Fruit fly (Drosophila melanogaster) whole organism, embryonic: ENCODE data around the gene CG34278.

Experiments used
- Bgb ChIP-seq: fragments of 200-800 bp; sonication (Bioruptor generic); IDR thresholded peaks from 2 replicates; pipeline ENCODE4 v1.3.6; 2022; ENCODE audit warnings: missing biosample characterization, missing genetic modification characterization; ENCODE audit not compliant: partially characterized antibody
- BtbVII ChIP-seq: fragments of 200-800 bp; sonication (Bioruptor generic); optimal IDR thresholded peaks from 3 replicates; lab custom pipeline; 2017; ENCODE audit warnings: missing biosample characterization, mild to moderate bottlenecking, missing genetic modification characterization
- CG10274 ChIP-seq: fragments of 200-800 bp; sonication (Bioruptor generic); optimal IDR thresholded peaks from 3 replicates; lab custom pipeline; 2017; ENCODE audit warnings: missing biosample characterization, mild to moderate bottlenecking, missing genetic modification characterization
- CG13287 ChIP-seq: fragments of 200-800 bp; sonication (Bioruptor generic); IDR thresholded peaks from 2 replicates; pipeline ENCODE4 v1.3.6; 2022; ENCODE audit warnings: missing biosample characterization, missing genetic modification characterization; ENCODE audit not compliant: partially characterized antibody
- CG13296 ChIP-seq: fragments of 200-800 bp; sonication (Bioruptor generic); optimal IDR thresholded peaks from 3 replicates; lab custom pipeline; 2018; ENCODE audit warnings: missing biosample characterization, mild to moderate bottlenecking, missing genetic modification characterization
- CG13775 ChIP-seq: fragments of 200-800 bp; sonication (Bioruptor generic); optimal IDR thresholded peaks from 3 replicates; lab custom pipeline; 2017; ENCODE audit warnings: missing biosample characterization, mild to moderate bottlenecking, missing genetic modification characterization
- CG14860 ChIP-seq: fragments of 200-800 bp; sonication (Bioruptor generic); IDR thresholded peaks from 3 replicates; pipeline ENCODE4 v1.3.6; 2022; ENCODE audit warnings: missing biosample characterization, missing genetic modification characterization; ENCODE audit not compliant: partially characterized antibody
- CG15011 ChIP-seq: fragments of 200-800 bp; sonication (Bioruptor generic); optimal IDR thresholded peaks from 3 replicates; lab custom pipeline; 2018; ENCODE audit warnings: missing biosample characterization, mild to moderate bottlenecking, missing genetic modification characterization
- CG15479 ChIP-seq: fragments of 200-800 bp; sonication (Bioruptor generic); optimal IDR thresholded peaks from 3 replicates; lab custom pipeline; 2019; ENCODE audit warnings: missing biosample characterization, mild to moderate bottlenecking, missing genetic modification characterization, moderate library complexity
- CG16863 ChIP-seq: fragments of 200-800 bp; sonication (Bioruptor generic); optimal IDR thresholded peaks from 3 replicates; lab custom pipeline; 2016; ENCODE audit warnings: missing biosample characterization, missing genetic modification characterization
- CG17359 ChIP-seq: fragments of 200-800 bp; sonication (Bioruptor generic); optimal IDR thresholded peaks from 3 replicates; lab custom pipeline; 2018; ENCODE audit warnings: missing biosample characterization, mild to moderate bottlenecking, missing genetic modification characterization, moderate library complexity
- CG18599 ChIP-seq: fragments of 200-800 bp; sonication (Bioruptor generic); optimal IDR thresholded peaks from 3 replicates; lab custom pipeline; 2017; ENCODE audit warnings: missing biosample characterization, missing genetic modification characterization, mild to moderate bottlenecking, moderate library complexity, missing genetic modification reagents
- CG31224 ChIP-seq: fragments of 200-800 bp; sonication (Bioruptor generic); IDR thresholded peaks from 2 replicates; pipeline ENCODE4 v1.3.6; 2022; ENCODE audit warnings: missing biosample characterization, missing genetic modification characterization
- CG31388 ChIP-seq: fragments of 200-800 bp; sonication (Bioruptor generic); optimal IDR thresholded peaks from 2 replicates; lab custom pipeline; 2016; ENCODE audit warnings: missing biosample characterization, missing genetic modification characterization
- CG5180 ChIP-seq: fragments of 200-800 bp; sonication (Bioruptor generic); optimal IDR thresholded peaks from 3 replicates; lab custom pipeline; 2017; ENCODE audit warnings: missing biosample characterization, missing genetic modification characterization, mild to moderate bottlenecking, moderate library complexity, missing genetic modification reagents
- CG6765 ChIP-seq: fragments of 200-800 bp; sonication (Bioruptor generic); optimal IDR thresholded peaks from 3 replicates; lab custom pipeline; 2017; ENCODE audit warnings: missing biosample characterization, mild to moderate bottlenecking, missing genetic modification characterization
- CG7372 ChIP-seq: fragments of 200-800 bp; sonication (Bioruptor generic); IDR thresholded peaks from 2 replicates; pipeline ENCODE4 v1.3.6; 2022; ENCODE audit warnings: missing biosample characterization, missing genetic modification characterization
- CG7928 ChIP-seq: fragments of 200-800 bp; sonication (Bioruptor generic); optimal IDR thresholded peaks from 2 replicates; lab custom pipeline; 2017; ENCODE audit warnings: missing biosample characterization, mild to moderate bottlenecking, missing genetic modification characterization
- CG8281 ChIP-seq: fragments of 200-800 bp; sonication (Bioruptor generic); optimal IDR thresholded peaks from 2 replicates; lab custom pipeline; 2018; ENCODE audit warnings: missing biosample characterization, mild to moderate bottlenecking, missing genetic modification characterization, moderate library complexity
- Eip74EF ChIP-seq, 2 experiments: fragments of 200-800 bp in 1 of 2; fragments of >200 bp in 1 of 2; sonication (Bioruptor generic) in 1 of 2; optimal IDR thresholded peaks; 2 replicates each; lab custom pipeline; 2017 to 2019; ENCODE audit warnings: missing biosample characterization in 2 of 2, missing genetic modification characterization in 2 of 2, mild to moderate bottlenecking in 1 of 2, moderate library complexity in 1 of 2
- Jarid2 ChIP-seq: fragments of 200-800 bp; sonication (Bioruptor generic); optimal IDR thresholded peaks from 3 replicates; lab custom pipeline; 2017; ENCODE audit warnings: mild to moderate bottlenecking, missing biosample characterization, missing genetic modification reagents, missing genetic modification characterization
- Lim3 ChIP-seq: fragments of 200-800 bp; sonication (Bioruptor generic); IDR thresholded peaks from 2 replicates; pipeline ENCODE4 v1.3.6; 2022; ENCODE audit warnings: missing biosample characterization, missing genetic modification characterization
- NC2α ChIP-seq: fragments of 200-800 bp; sonication (Bioruptor generic); optimal IDR thresholded peaks from 2 replicates; lab custom pipeline; 2016; ENCODE audit warnings: missing biosample characterization, missing genetic modification characterization
- Rx ChIP-seq: fragments of 200-800 bp; sonication (Bioruptor generic); IDR thresholded peaks from 2 replicates; pipeline ENCODE4 v1.3.6; 2022; ENCODE audit warnings: missing biosample characterization, missing genetic modification characterization
- Sox100B ChIP-seq: fragments of 200-800 bp; sonication (Bioruptor generic); optimal IDR thresholded peaks from 3 replicates; lab custom pipeline; 2018; ENCODE audit warnings: missing biosample characterization, mild to moderate bottlenecking, missing genetic modification characterization
- Sry-δ ChIP-seq: fragments of 200-800 bp; sonication (Bioruptor generic); optimal IDR thresholded peaks from 2 replicates; lab custom pipeline; 2016; ENCODE audit warnings: missing biosample characterization, missing genetic modification characterization
- Usf ChIP-seq: fragments of 200-800 bp; sonication (Bioruptor generic); optimal IDR thresholded peaks from 2 replicates; lab custom pipeline; 2017; ENCODE audit warnings: missing genotype, missing biosample characterization, missing genetic modification characterization
- Vsx1 ChIP-seq: fragments of 200-800 bp; sonication (Bioruptor generic); optimal IDR thresholded peaks from 2 replicates; lab custom pipeline; 2017; ENCODE audit warnings: missing biosample characterization, mild to moderate bottlenecking, missing genetic modification characterization, missing genetic modification reagents
- ab ChIP-seq: fragments of 200-800 bp; sonication (Bioruptor generic); optimal IDR thresholded peaks from 2 replicates; lab custom pipeline; 2016; ENCODE audit warnings: missing biosample characterization, missing genetic modification characterization
- aop ChIP-seq: fragments of 200-800 bp; sonication (Bioruptor generic); IDR thresholded peaks from 2 replicates; pipeline ENCODE4 v1.3.6; 2022; ENCODE audit warnings: missing biosample characterization, missing genetic modification characterization
- ato ChIP-seq: fragments of 200-800 bp; sonication (Bioruptor generic); IDR thresholded peaks from 2 replicates; pipeline ENCODE4 v1.3.6; 2022; ENCODE audit warnings: missing biosample characterization, missing genetic modification characterization; ENCODE audit not compliant: partially characterized antibody
- bab2 ChIP-seq: fragments of 200-800 bp; sonication (Bioruptor generic); optimal IDR thresholded peaks from 2 replicates; lab custom pipeline; 2016; ENCODE audit warnings: missing biosample characterization, missing genetic modification characterization
- bsh ChIP-seq, 2 experiments: fragments of 200-800 bp; sonication (Bioruptor generic); optimal IDR thresholded peaks; 2 replicates each; lab custom pipeline; 2017 to 2018; ENCODE audit warnings: mild to moderate bottlenecking in 2 of 2, missing biosample characterization in 2 of 2, missing genetic modification characterization in 2 of 2, moderate library complexity in 1 of 2
- chm ChIP-seq: fragments of 200-800 bp; sonication (Bioruptor generic); IDR thresholded peaks from 2 replicates; pipeline ENCODE4 v1.3.6; 2022; ENCODE audit warnings: missing biosample characterization, missing genetic modification characterization
- dm ChIP-seq: fragments of 200-800 bp; sonication (Bioruptor generic); optimal IDR thresholded peaks from 3 replicates; lab custom pipeline; 2016; ENCODE audit warnings: missing biosample characterization, missing genetic modification characterization
- dmrt11E ChIP-seq: fragments of 200-800 bp; sonication (Bioruptor generic); optimal IDR thresholded peaks from 3 replicates; lab custom pipeline; 2018; ENCODE audit warnings: missing biosample characterization, mild to moderate bottlenecking, missing genetic modification characterization, moderate library complexity
- fd102C ChIP-seq: fragments of 200-800 bp; sonication (Bioruptor generic); optimal IDR thresholded peaks from 2 replicates; lab custom pipeline; 2018; ENCODE audit warnings: missing biosample characterization, mild to moderate bottlenecking, missing genetic modification characterization, moderate library complexity
- mirr ChIP-seq: fragments of 200-800 bp; sonication (Bioruptor generic); optimal IDR thresholded peaks from 3 replicates; lab custom pipeline; 2018; ENCODE audit warnings: missing biosample characterization, mild to moderate bottlenecking, missing genetic modification characterization
- mld ChIP-seq: fragments of 200-800 bp; sonication (Bioruptor generic); IDR thresholded peaks from 3 replicates; pipeline ENCODE4 v1.3.6; 2022; ENCODE audit warnings: missing biosample characterization, missing genetic modification characterization; ENCODE audit not compliant: partially characterized antibody
- nom ChIP-seq: fragments of 200-800 bp; sonication (Bioruptor generic); optimal IDR thresholded peaks from 2 replicates; lab custom pipeline; 2017; ENCODE audit warnings: missing biosample characterization, missing genetic modification characterization, mild to moderate bottlenecking, moderate library complexity, missing genetic modification reagents
- otp ChIP-seq: fragments of 200-800 bp; sonication (Bioruptor generic); IDR thresholded peaks from 3 replicates; pipeline ENCODE4, ENCODE4 v1.3.6; 2022; ENCODE audit warnings: missing biosample characterization, missing genetic modification characterization
- pita ChIP-seq: fragments of 200-800 bp; sonication (Bioruptor generic); optimal IDR thresholded peaks from 2 replicates; lab custom pipeline; 2017; ENCODE audit warnings: missing biosample characterization, mild to moderate bottlenecking, missing genetic modification characterization
- schlank ChIP-seq: fragments of 200-800 bp; sonication (Bioruptor generic); optimal IDR thresholded peaks from 2 replicates; lab custom pipeline; 2018; ENCODE audit warnings: missing biosample characterization, mild to moderate bottlenecking, missing genetic modification characterization
- sens ChIP-seq: fragments of 200-800 bp; sonication (Bioruptor generic); peaks from one replicate; lab custom pipeline; 2016; ENCODE audit warnings: missing biosample characterization, missing genetic modification characterization
- slp2 ChIP-seq: fragments of 200-800 bp; sonication (Bioruptor generic); optimal IDR thresholded peaks from 2 replicates; lab custom pipeline; 2016; ENCODE audit warnings: missing biosample characterization, missing genetic modification characterization
- tll ChIP-seq, 2 experiments: fragments of 200-800 bp in 1 of 2; fragments of >200 bp in 1 of 2; sonication (Bioruptor generic) in 1 of 2; optimal IDR thresholded peaks; 2 replicates each; lab custom pipeline; 2017 to 2019; ENCODE audit warnings: missing biosample characterization in 2 of 2, missing genetic modification characterization in 2 of 2, mild to moderate bottlenecking in 1 of 2, moderate library complexity in 1 of 2
- trh ChIP-seq: fragments of 200-800 bp; sonication (Bioruptor generic); optimal IDR thresholded peaks from 2 replicates; lab custom pipeline; 2016; ENCODE audit warnings: missing biosample characterization, missing genetic modification characterization
- vfl ChIP-seq: fragments of 200-800 bp; sonication (Bioruptor generic); optimal IDR thresholded peaks from 2 replicates; lab custom pipeline; 2016; ENCODE audit warnings: missing biosample characterization, missing genetic modification characterization

The CG34278 gene

dm6 chr3R:17080666-17081358 lies 39.5 kb upstream of the CG34278 start (continued):
- TF ChIP-seq BtbVII (GFP tag; lab: Kevin White, UChicago): peak; percentile 95
- TF ChIP-seq fd102C: peak; percentile 44
- TF ChIP-seq CG17359: peak; percentile 95
- peak; percentile 97 for TF ChIP-seq CG13775 (GFP tag; lab: Kevin White, UChicago)
- peak; percentile 87 for TF ChIP-seq CG8281 (tag; lab: Kevin White, UChicago)
- TF ChIP-seq mld (GFP tag; lab: Robert Waterston, UW): no peak
- peak; percentile 88 for TF ChIP-seq CG5180
- peak; percentile 92 for TF ChIP-seq CG6765 (GFP tag; lab: Kevin White, UChicago)
- peak; percentile 73 for TF ChIP-seq ab (GFP tag; lab: Kevin White, UChicago)
- TF ChIP-seq CG7372 (GFP tag; lab: Robert Waterston, UW): peak; percentile 88
- TF ChIP-seq chm: peak; percentile 87
- TF ChIP-seq CG14860: no peak
- TF ChIP-seq CG10274 (GFP tag; lab: Kevin White, UChicago): peak; percentile 77
- peak; percentile 68 for TF ChIP-seq dm (GFP tag; lab: Kevin White, UChicago)
- peak; percentile 87 for TF ChIP-seq Usf (GFP tag; lab: Kevin White, UChicago)
- TF ChIP-seq CG15479 (GFP tag; lab: Kevin White, UChicago): no peak
- peak; percentile 80 for TF ChIP-seq Lim3
- TF ChIP-seq bab2 (GFP tag; lab: Kevin White, UChicago): peak; percentile 88
- peak; percentile 82 for TF ChIP-seq Jarid2
- TF ChIP-seq aop (GFP tag; lab: Robert Waterston, UW): no peak
- peak; percentile 99 for TF ChIP-seq sens (GFP tag; lab: Kevin White, UChicago)
- TF ChIP-seq otp (GFP tag; lab: Robert Waterston, UW): peak; percentile 92
- peak; percentile 83 for TF ChIP-seq CG31224 (GFP tag; lab: Robert Waterston, UW)
- TF ChIP-seq Vsx1 (GFP tag; lab: Kevin White, UChicago): peak; percentile 92
- peak; percentile 73 for TF ChIP-seq CG31388 (GFP tag; lab: Kevin White, UChicago)
- peak; percentile 70 for TF ChIP-seq CG7928 (GFP tag; lab: Kevin White, UChicago)
- no peak for TF ChIP-seq pita
- TF ChIP-seq dmrt11E (tag; lab: Kevin White, UChicago): peak; percentile 96
- peak; percentile 94 for TF ChIP-seq CG13296 (GFP tag; lab: Kevin White, UChicago)
- peak; percentile 90 for TF ChIP-seq vfl (GFP tag; lab: Kevin White, UChicago)
- TF ChIP-seq CG13287 (GFP tag; lab: Robert Waterston, UW): no peak
- no peak for TF ChIP-seq Bgb (GFP tag; lab: Robert Waterston, UW)
- TF ChIP-seq Sry-δ: no peak
- TF ChIP-seq schlank (tag; lab: Kevin White, UChicago): peak; percentile 81
- TF ChIP-seq mirr (GFP tag; lab: Kevin White, UChicago): peak; percentile 8
- no peak for TF ChIP-seq tll (GFP tag; optimal IDR thresholded peaks at IDR 0.05; lab: Kevin White, UChicago)
- peak; percentile 90 for TF ChIP-seq slp2 (GFP tag; lab: Kevin White, UChicago)
- TF ChIP-seq nom (GFP tag; lab: Kevin White, UChicago): peak; percentile 90
- peak; percentile 98 for TF ChIP-seq Sox100B (GFP tag; lab: Kevin White, UChicago)
- peak; percentile 79 for TF ChIP-seq NC2α (GFP tag; lab: Kevin White, UChicago)
- TF ChIP-seq Rx (GFP tag; lab: Robert Waterston, UW): peak; percentile 91
- TF ChIP-seq trh (GFP tag; lab: Kevin White, UChicago): peak; percentile 85
- peak; percentile 91 for TF ChIP-seq CG16863 (GFP tag; lab: Kevin White, UChicago)
- no peak for TF ChIP-seq ato (GFP tag; lab: Robert Waterston, UW)
- peak; percentile 96 to 97 for TF ChIP-seq bsh (GFP tag; optimal IDR thresholded peaks at IDR 0.05; lab: Kevin White, UChicago)
- peak; percentile 91 for TF ChIP-seq CG15011 (GFP tag; lab: Kevin White, UChicago)
- TF ChIP-seq CG18599 (GFP tag; lab: Kevin White, UChicago): peak; percentile 95
- peak in 1 of 2 experiments; percentile 98 for TF ChIP-seq Eip74EF (GFP tag; optimal IDR thresholded peaks at IDR 0.05; lab: Kevin White, UChicago)
